Fruit fly (Drosophila melanogaster): ENCODE data around the gene CG1695.

DNA sequence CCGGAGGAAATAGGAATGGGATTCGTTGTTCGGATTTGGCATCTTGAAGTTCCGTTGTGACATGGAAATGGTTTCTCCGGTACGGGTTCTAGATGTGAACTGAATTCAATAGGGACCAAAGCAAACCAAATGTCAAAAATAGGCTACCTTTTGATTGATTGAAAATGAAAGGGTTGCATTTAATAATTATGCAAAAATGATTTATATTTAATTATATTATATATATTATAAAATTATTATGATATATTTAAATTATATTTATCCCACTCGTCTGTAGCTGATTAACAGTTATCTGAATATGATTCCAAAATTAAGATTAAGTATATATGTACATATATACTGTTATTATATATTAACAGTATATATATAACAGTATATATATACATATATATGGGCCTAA lies 43.0 kb upstream of the CG1695 start, which contains the start of gene jb:
- no peak for TF ChIP-seq disco-r (GFP tag; optimal IDR thresholded peaks at IDR 0.05)
- no peak for TF ChIP-seq lab (GFP tag; optimal IDR thresholded peaks at IDR 0.05)

All from whole organism, embryonic.